Fruit fly (Drosophila melanogaster) whole organism, embryonic: ENCODE measurements around the gene Or69a.

Source experiments
- Awh ChIP-seq: fragments of 200-800 bp; sonication (Bioruptor generic); IDR thresholded peaks from 2 replicates; pipeline ENCODE4, ENCODE4 v1.3.6; 2022; ENCODE audit warnings: missing biosample characterization, missing genetic modification characterization
- CG1024 ChIP-seq: fragments of 200-800 bp; sonication (Bioruptor generic); IDR thresholded peaks from 2 replicates; pipeline ENCODE4 v1.3.6; 2022; ENCODE audit warnings: missing biosample characterization, missing genetic modification characterization
- CG10654 ChIP-seq: fragments of 200-800 bp; sonication (Bioruptor generic); optimal IDR thresholded peaks from 2 replicates; lab custom pipeline; 2016; ENCODE audit warnings: missing biosample characterization, missing genetic modification characterization
- CG12942 ChIP-seq: fragments of 200-800 bp; sonication (Bioruptor generic); optimal IDR thresholded peaks from 3 replicates; lab custom pipeline; 2016; ENCODE audit warnings: missing biosample characterization, missing genetic modification characterization
- CG14860 ChIP-seq: fragments of 200-800 bp; sonication (Bioruptor generic); IDR thresholded peaks from 3 replicates; pipeline ENCODE4 v1.3.6; 2022; ENCODE audit warnings: missing biosample characterization, missing genetic modification characterization; ENCODE audit not compliant: partially characterized antibody
- CG15011 ChIP-seq: fragments of 200-800 bp; sonication (Bioruptor generic); optimal IDR thresholded peaks from 3 replicates; lab custom pipeline; 2018; ENCODE audit warnings: missing biosample characterization, mild to moderate bottlenecking, missing genetic modification characterization
- CG17802 ChIP-seq: fragments of 200-800 bp; sonication (Bioruptor generic); optimal IDR thresholded peaks from 2 replicates; lab custom pipeline; 2018; ENCODE audit warnings: missing biosample characterization, mild to moderate bottlenecking, missing genetic modification characterization, moderate library complexity
- CG18599 ChIP-seq: fragments of 200-800 bp; sonication (Bioruptor generic); optimal IDR thresholded peaks from 3 replicates; lab custom pipeline; 2017; ENCODE audit warnings: missing biosample characterization, missing genetic modification characterization, mild to moderate bottlenecking, moderate library complexity, missing genetic modification reagents
- CG2199 ChIP-seq: fragments of 200-800 bp; sonication (Bioruptor generic); IDR thresholded peaks from 3 replicates; pipeline ENCODE4 v1.3.6; 2022; ENCODE audit warnings: missing biosample characterization, missing genetic modification characterization
- CG30431 ChIP-seq: fragments of 200-800 bp; sonication (Bioruptor generic); optimal IDR thresholded peaks from 2 replicates; lab custom pipeline; 2017; ENCODE audit warnings: missing biosample characterization, missing genetic modification characterization
- CG3065 ChIP-seq: fragments of 200-800 bp; sonication (Bioruptor generic); optimal IDR thresholded peaks from 2 replicates; lab custom pipeline; 2016; ENCODE audit warnings: missing biosample characterization, missing genetic modification characterization
- CG4282 ChIP-seq: fragments of 200-800 bp; sonication (Bioruptor generic); optimal IDR thresholded peaks from 2 replicates; lab custom pipeline; 2016; ENCODE audit warnings: missing biosample characterization, missing genetic modification characterization
- CG4328 ChIP-seq: fragments of 200-800 bp; sonication (Bioruptor generic); optimal IDR thresholded peaks from 3 replicates; lab custom pipeline; 2017; ENCODE audit warnings: missing biosample characterization, missing genetic modification reagents, missing genetic modification characterization
- CG5245 ChIP-seq: fragments of 200-800 bp; sonication (Bioruptor generic); optimal IDR thresholded peaks from 3 replicates; lab custom pipeline; 2016; ENCODE audit warnings: missing biosample characterization, missing genetic modification characterization
- CG6765 ChIP-seq: fragments of 200-800 bp; sonication (Bioruptor generic); optimal IDR thresholded peaks from 3 replicates; lab custom pipeline; 2017; ENCODE audit warnings: missing biosample characterization, mild to moderate bottlenecking, missing genetic modification characterization
- CG6791 ChIP-seq: fragments of 200-800 bp; sonication (Bioruptor generic); IDR thresholded peaks from 3 replicates; pipeline ENCODE4 v1.3.6; 2022; ENCODE audit warnings: missing biosample characterization, missing genetic modification characterization; ENCODE audit not compliant: partially characterized antibody
- CG8281 ChIP-seq: fragments of 200-800 bp; sonication (Bioruptor generic); optimal IDR thresholded peaks from 2 replicates; lab custom pipeline; 2018; ENCODE audit warnings: missing biosample characterization, mild to moderate bottlenecking, missing genetic modification characterization, moderate library complexity
- CG9797 ChIP-seq: fragments of 200-800 bp; sonication (Bioruptor generic); optimal IDR thresholded peaks from 3 replicates; lab custom pipeline; 2018; ENCODE audit warnings: missing biosample characterization, mild to moderate bottlenecking, missing genetic modification characterization
- CkIIα-i1 ChIP-seq: fragments of 200-800 bp; sonication (Bioruptor generic); IDR thresholded peaks from 2 replicates; pipeline ENCODE4 v1.3.6; 2022; ENCODE audit warnings: missing biosample characterization, missing genetic modification characterization
- Dbx ChIP-seq: fragments of 200-800 bp; sonication (Bioruptor generic); IDR thresholded peaks from 3 replicates; pipeline ENCODE4 v1.3.6; 2022; ENCODE audit warnings: missing biosample characterization, missing genetic modification characterization
- Elba2 ChIP-seq: fragments of 200-800 bp; sonication (Bioruptor generic); optimal IDR thresholded peaks from 3 replicates; lab custom pipeline; 2016; ENCODE audit warnings: missing biosample characterization, missing genetic modification characterization
- H15 ChIP-seq: fragments of 200-800 bp; sonication (Bioruptor generic); IDR thresholded peaks from 3 replicates; pipeline ENCODE4 v1.3.6; 2022; ENCODE audit warnings: missing biosample characterization, missing genetic modification characterization
- Hey ChIP-seq: fragments of 200-800 bp; sonication (Bioruptor generic); optimal IDR thresholded peaks from 3 replicates; lab custom pipeline; 2018; ENCODE audit warnings: missing biosample characterization, mild to moderate bottlenecking, missing genetic modification characterization
- HmgD ChIP-seq: fragments of 200-800 bp; sonication (Bioruptor generic); optimal IDR thresholded peaks from 3 replicates; lab custom pipeline; 2016; ENCODE audit warnings: missing biosample characterization, missing genetic modification characterization
- Hr39 ChIP-seq: fragments of >200 bp; optimal IDR thresholded peaks from 2 replicates; lab custom pipeline; 2017
- Lim3 ChIP-seq: fragments of 200-800 bp; sonication (Bioruptor generic); IDR thresholded peaks from 2 replicates; pipeline ENCODE4 v1.3.6; 2022; ENCODE audit warnings: missing biosample characterization, missing genetic modification characterization
- MTF-1 ChIP-seq: fragments of 200-800 bp; sonication (Bioruptor generic); optimal IDR thresholded peaks from 2 replicates; lab custom pipeline; 2018; ENCODE audit warnings: missing biosample characterization, mild to moderate bottlenecking, missing genetic modification characterization, borderline replicate concordance
- NC2β ChIP-seq: fragments of 200-800 bp; sonication (Bioruptor generic); optimal IDR thresholded peaks from 2 replicates; lab custom pipeline; 2016; ENCODE audit warnings: missing biosample characterization, missing genetic modification characterization
- Opbp ChIP-seq: fragments of 200-800 bp; sonication (Bioruptor generic); IDR thresholded peaks from 3 replicates; pipeline ENCODE4 v1.3.6; 2022; ENCODE audit warnings: missing biosample characterization, missing genetic modification characterization; ENCODE audit not compliant: partially characterized antibody
- Rx ChIP-seq: fragments of 200-800 bp; sonication (Bioruptor generic); IDR thresholded peaks from 2 replicates; pipeline ENCODE4 v1.3.6; 2022; ENCODE audit warnings: missing biosample characterization, missing genetic modification characterization
- bigmax ChIP-seq: fragments of 200-800 bp; sonication (Bioruptor generic); optimal IDR thresholded peaks from 2 replicates; lab custom pipeline; 2018; ENCODE audit warnings: missing biosample characterization, mild to moderate bottlenecking, missing genetic modification characterization
- cad ChIP-seq: fragments of >200 bp; optimal IDR thresholded peaks from 2 replicates; lab custom pipeline; 2017; ENCODE audit warnings: missing biosample characterization, missing genetic modification characterization
- cato ChIP-seq: fragments of 200-800 bp; sonication (Bioruptor generic); optimal IDR thresholded peaks from 2 replicates; lab custom pipeline; 2016; ENCODE audit warnings: missing biosample characterization, missing genetic modification characterization, borderline replicate concordance
- caup ChIP-seq: fragments of 200-800 bp; sonication (Bioruptor generic); optimal IDR thresholded peaks from 3 replicates; lab custom pipeline; 2017; ENCODE audit warnings: missing biosample characterization, mild to moderate bottlenecking, missing genetic modification characterization, moderate library complexity; ENCODE audit not compliant: severe bottlenecking
- danr ChIP-seq: fragments of 200-800 bp; sonication (Bioruptor generic); IDR thresholded peaks from 2 replicates; pipeline ENCODE4 v1.3.6; 2022; ENCODE audit warnings: missing biosample characterization, missing genetic modification characterization
- dati ChIP-seq: fragments of 200-800 bp; sonication (Bioruptor generic); IDR thresholded peaks from 2 replicates; pipeline ENCODE4 v1.3.6; 2022; ENCODE audit warnings: missing biosample characterization, missing genetic modification characterization
- disco-r ChIP-seq: fragments of 200-800 bp; sonication (Bioruptor generic); optimal IDR thresholded peaks from 2 replicates; lab custom pipeline; 2016; ENCODE audit warnings: missing biosample characterization, missing genetic modification characterization
- fd64A ChIP-seq: fragments of 200-800 bp; sonication (Bioruptor generic); optimal IDR thresholded peaks from 3 replicates; lab custom pipeline; 2018; ENCODE audit warnings: missing biosample characterization, mild to moderate bottlenecking, missing genetic modification characterization
- fru ChIP-seq: fragments of >200 bp; optimal IDR thresholded peaks from 2 replicates; lab custom pipeline; 2017
- gcm ChIP-seq: fragments of 200-800 bp; sonication (Bioruptor generic); optimal IDR thresholded peaks from 2 replicates; lab custom pipeline; 2019; ENCODE audit warnings: missing biosample characterization, mild to moderate bottlenecking, missing genetic modification characterization, moderate library complexity
- gt ChIP-seq: fragments of 200-800 bp; sonication (Bioruptor generic); IDR thresholded peaks from 2 replicates; pipeline ENCODE4 v1.3.6; 2022; ENCODE audit warnings: missing biosample characterization, missing genetic modification characterization
- h ChIP-seq: fragments of >200 bp; optimal IDR thresholded peaks from 2 replicates; lab custom pipeline; 2017
- inv ChIP-seq: fragments of 200-800 bp; sonication (Bioruptor generic); IDR thresholded peaks from 2 replicates; pipeline ENCODE4 v1.3.6; 2022; ENCODE audit warnings: missing biosample characterization, missing genetic modification characterization; ENCODE audit not compliant: partially characterized antibody
- nerfin-2 ChIP-seq: fragments of 200-800 bp; sonication (Bioruptor generic); IDR thresholded peaks from 2 replicates; pipeline ENCODE4 v1.3.6; 2022; ENCODE audit warnings: missing biosample characterization, missing genetic modification characterization; ENCODE audit not compliant: partially characterized antibody
- pan ChIP-seq, 4 experiments: fragments of >200 bp in 3 of 4; fragments of 200-800 bp in 1 of 4; sonication (Bioruptor generic) in 1 of 4; optimal IDR thresholded peaks in 3 of 4; IDR thresholded peaks in 1 of 4; 2 replicates each; pipeline versions ENCODE4 v1.3.6 to Lab custom; 2017 to 2022; ENCODE audit warnings: missing biosample characterization in 2 of 4, missing genetic modification characterization in 2 of 4, mixed read lengths in 1 of 4
- pum ChIP-seq: fragments of 200-800 bp; sonication (Bioruptor generic); optimal IDR thresholded peaks from 2 replicates; lab custom pipeline; 2016; ENCODE audit warnings: missing biosample characterization, missing genetic modification characterization
- repo ChIP-seq: fragments of 200-800 bp; sonication (Bioruptor generic); optimal IDR thresholded peaks from 2 replicates; lab custom pipeline; 2016; ENCODE audit warnings: missing biosample characterization, missing genetic modification characterization
- row ChIP-seq: fragments of 200-800 bp; sonication (Bioruptor generic); IDR thresholded peaks from 3 replicates; pipeline ENCODE4 v1.3.6; 2022; ENCODE audit warnings: missing biosample characterization, missing genetic modification characterization
- twi ChIP-seq: fragments of 200-800 bp; optimal IDR thresholded peaks from 2 replicates; lab custom pipeline; 2019; ENCODE audit warnings: missing biosample characterization, mild to moderate bottlenecking, missing genetic modification characterization, moderate library complexity
- zen2 ChIP-seq: fragments of 200-800 bp; sonication (Bioruptor generic); IDR thresholded peaks from 3 replicates; pipeline ENCODE4 v1.3.6; 2022; ENCODE audit warnings: missing biosample characterization, missing genetic modification characterization; ENCODE audit not compliant: partially characterized antibody
- zfh1 ChIP-seq: fragments of 200-800 bp; sonication (Bioruptor generic); IDR thresholded peaks from 3 replicates; pipeline ENCODE4 v1.3.6; 2022; ENCODE audit warnings: missing biosample characterization, missing genetic modification characterization

Or69a gene

dm6 chr3L:13007946-13008462 is 40.5 kb upstream of the Or69a start (continued):
- TF ChIP-seq CG4282 (GFP tag; lab: Kevin White, UChicago) (no peak), CkIIα-i1 (no peak), CG18599 (GFP tag; lab: Kevin White, UChicago) (no peak), danr (GFP tag; lab: Robert Waterston, UW) (no peak), zen2 (GFP tag; lab: Robert Waterston, UW) (no peak; the same call in 2 of the 3 replicates), CG15011 (GFP tag; lab: Kevin White, UChicago) (no peak), gt (GFP tag; lab: Robert Waterston, UW) (no peak), CG30431 (GFP tag; lab: Kevin White, UChicago) (no peak), CG3065 (GFP tag; lab: Kevin White, UChicago) (no peak), Lim3 (no peak), CG12942 (GFP tag; lab: Kevin White, UChicago) (no peak), fru (lab: Kevin White, UChicago) (no peak), Hey (tag; lab: Kevin White, UChicago) (no peak), CG4328 (GFP tag; lab: Kevin White, UChicago) (no peak), HmgD (no peak), dati (GFP tag; lab: Robert Waterston, UW) (no peak), Rx (GFP tag; lab: Robert Waterston, UW) (no peak), twi (tag; lab: Kevin White, UChicago) (no peak), fd64A (GFP tag; lab: Kevin White, UChicago) (no peak), CG2199 (GFP tag; lab: Robert Waterston, UW) (no peak), Awh (GFP tag; lab: Robert Waterston, UW) (no peak), CG14860 (GFP tag; lab: Robert Waterston, UW) (0 out of 3 replicates have a peak, but pooled peaks have one; percentile 49), Elba2 (no peak), cato (GFP tag; lab: Kevin White, UChicago) (no peak), zfh1 (GFP tag; lab: Robert Waterston, UW) (no peak), NC2β (GFP tag; lab: Kevin White, UChicago) (no peak), Hr39 (lab: Kevin White, UChicago) (no peak), CG5245 (GFP tag; lab: Kevin White, UChicago) (no peak), H15 (GFP tag; lab: Robert Waterston, UW) (no peak), h (lab: Kevin White, UChicago) (no peak), cad (GFP tag; lab: Kevin White, UChicago) (no peak), CG1024 (GFP tag; lab: Robert Waterston, UW) (no peak), row (peak; percentile 44; the same call in 2 of the 3 replicates), nerfin-2 (peak; percentile 49), pan (optimal IDR thresholded peaks at IDR 0.05; lab: Kevin White, UChicago) (no peak), pan (GFP tag; optimal IDR thresholded peaks at IDR 0.05 in 1 of 2, IDR thresholded peaks at IDR 0.05 in 1 of 2) (no peak), CG17802 (no peak), gcm (GFP tag; lab: Kevin White, UChicago) (no peak), Dbx (GFP tag; lab: Robert Waterston, UW) (no peak), repo (GFP tag; lab: Kevin White, UChicago) (no peak), inv (peak; percentile 54; the same call in 1 of the 2 replicates), Opbp (GFP tag; lab: Robert Waterston, UW) (peak; percentile 20; the same call in 2 of the 3 replicates), pum (no peak), bigmax (GFP tag; lab: Kevin White, UChicago) (no peak), CG9797 (GFP tag; lab: Kevin White, UChicago) (no peak), CG8281 (no peak), disco-r (GFP tag; lab: Kevin White, UChicago) (no peak), CG10654 (no peak), CG6765 (GFP tag; lab: Kevin White, UChicago) (no peak), MTF-1 (GFP tag; lab: Kevin White, UChicago) (no peak), caup (GFP tag; lab: Kevin White, UChicago) (no peak), CG6791 (GFP tag; lab: Robert Waterston, UW) (peak; percentile 71)
